Fruit fly (Drosophila melanogaster) whole organism, embryonic: ENCODE measurements around the gene CG16865.

Source experiments
- Atf6 ChIP-seq: fragments of 200-800 bp; sonication (Bioruptor generic); IDR thresholded peaks from 2 replicates; pipeline ENCODE4 v1.3.6; 2022; ENCODE audit warnings: missing biosample characterization, missing genetic modification characterization
- Awh ChIP-seq: fragments of 200-800 bp; sonication (Bioruptor generic); IDR thresholded peaks from 2 replicates; pipeline ENCODE4, ENCODE4 v1.3.6; 2022; ENCODE audit warnings: missing biosample characterization, missing genetic modification characterization
- Blimp-1 ChIP-seq: fragments of 200-800 bp; sonication (Bioruptor generic); optimal IDR thresholded peaks from 3 replicates; lab custom pipeline; 2018; ENCODE audit warnings: missing biosample characterization, missing genetic modification characterization, mild to moderate bottlenecking, moderate library complexity, missing genetic modification reagents
- Bteb2 ChIP-seq: fragments of 200-800 bp; sonication (Bioruptor generic); optimal IDR thresholded peaks from 2 replicates; lab custom pipeline; 2016; ENCODE audit warnings: missing biosample characterization, missing genetic modification characterization
- CG10209 ChIP-seq: fragments of 200-800 bp; sonication (Bioruptor generic); optimal IDR thresholded peaks from 3 replicates; lab custom pipeline; 2017; ENCODE audit warnings: missing biosample characterization, mild to moderate bottlenecking, missing genetic modification characterization, missing genetic modification reagents
- CG11696 ChIP-seq: fragments of 200-800 bp; sonication (Bioruptor generic); IDR thresholded peaks from 2 replicates; pipeline ENCODE4 v1.3.6; 2022; ENCODE audit warnings: missing biosample characterization, missing genetic modification characterization
- CG12769 ChIP-seq: fragments of 200-800 bp; sonication (Bioruptor generic); optimal IDR thresholded peaks from 2 replicates; lab custom pipeline; 2019; ENCODE audit warnings: missing biosample characterization, mild to moderate bottlenecking, missing genetic modification characterization, moderate library complexity
- CG13296 ChIP-seq: fragments of 200-800 bp; sonication (Bioruptor generic); optimal IDR thresholded peaks from 3 replicates; lab custom pipeline; 2018; ENCODE audit warnings: missing biosample characterization, mild to moderate bottlenecking, missing genetic modification characterization
- CG13624 ChIP-seq: fragments of 200-800 bp; sonication (Bioruptor generic); optimal IDR thresholded peaks from 2 replicates; lab custom pipeline; 2016; ENCODE audit warnings: missing biosample characterization, missing genetic modification characterization
- CG15696 ChIP-seq: fragments of 200-800 bp; sonication (Bioruptor generic); optimal IDR thresholded peaks from 2 replicates; lab custom pipeline; 2019; ENCODE audit warnings: missing biosample characterization, mild to moderate bottlenecking, missing genetic modification characterization, moderate library complexity
- CG16815 ChIP-seq: fragments of 200-800 bp; sonication (Bioruptor generic); optimal IDR thresholded peaks from 3 replicates; lab custom pipeline; 2017; ENCODE audit warnings: missing biosample characterization, mild to moderate bottlenecking, missing genetic modification characterization
- CG16863 ChIP-seq: fragments of 200-800 bp; sonication (Bioruptor generic); optimal IDR thresholded peaks from 3 replicates; lab custom pipeline; 2016; ENCODE audit warnings: missing biosample characterization, missing genetic modification characterization
- CG17385 ChIP-seq: fragments of 200-800 bp; sonication (Bioruptor generic); optimal IDR thresholded peaks from 3 replicates; lab custom pipeline; 2018; ENCODE audit warnings: missing biosample characterization, mild to moderate bottlenecking, missing genetic modification characterization
- CG2199 ChIP-seq: fragments of 200-800 bp; sonication (Bioruptor generic); IDR thresholded peaks from 3 replicates; pipeline ENCODE4 v1.3.6; 2022; ENCODE audit warnings: missing biosample characterization, missing genetic modification characterization
- CG2712 ChIP-seq: fragments of 200-800 bp; optimal IDR thresholded peaks from 3 replicates; lab custom pipeline; 2019; ENCODE audit warnings: missing biosample characterization, mild to moderate bottlenecking, missing genetic modification characterization, moderate library complexity
- CG3281 ChIP-seq: fragments of 200-800 bp; sonication (Bioruptor generic); optimal IDR thresholded peaks from 3 replicates; lab custom pipeline; 2017; ENCODE audit warnings: missing biosample characterization, mild to moderate bottlenecking, missing genetic modification characterization
- CG34376 ChIP-seq: fragments of 200-800 bp; sonication (Bioruptor generic); optimal IDR thresholded peaks from 2 replicates; lab custom pipeline; 2018; ENCODE audit warnings: missing biosample characterization, mild to moderate bottlenecking, missing genetic modification characterization
- CG3726 ChIP-seq: fragments of 200-800 bp; sonication (Bioruptor generic); IDR thresholded peaks from 3 replicates; pipeline ENCODE4, ENCODE4 v1.3.6; 2022; ENCODE audit warnings: missing biosample characterization, missing genetic modification characterization
- CG6254 ChIP-seq: fragments of 200-800 bp; sonication (Bioruptor generic); optimal IDR thresholded peaks from 3 replicates; lab custom pipeline; 2017; ENCODE audit warnings: mild to moderate bottlenecking, missing biosample characterization, missing genetic modification reagents, missing genetic modification characterization
- CG7963 ChIP-seq: fragments of 200-800 bp; sonication (Bioruptor generic); IDR thresholded peaks from 3 replicates; pipeline ENCODE4 v1.3.6; 2022; ENCODE audit warnings: missing biosample characterization, missing genetic modification characterization; ENCODE audit not compliant: partially characterized antibody
- CTCF ChIP-seq: fragments of 200-800 bp; sonication (Bioruptor generic); optimal IDR thresholded peaks from 2 replicates; lab custom pipeline; 2017; ENCODE audit warnings: missing biosample characterization, mild to moderate bottlenecking, missing genetic modification characterization, moderate library complexity
- Deaf1 ChIP-seq: fragments of 200-800 bp; optimal IDR thresholded peaks from 3 replicates; lab custom pipeline; 2019; ENCODE audit warnings: missing biosample characterization, mild to moderate bottlenecking, missing genetic modification characterization, moderate library complexity
- Fer1 ChIP-seq: fragments of 200-800 bp; sonication (Bioruptor generic); optimal IDR thresholded peaks from 2 replicates; lab custom pipeline; 2017; ENCODE audit warnings: missing biosample characterization, mild to moderate bottlenecking, missing genetic modification characterization
- NC2β ChIP-seq: fragments of 200-800 bp; sonication (Bioruptor generic); optimal IDR thresholded peaks from 2 replicates; lab custom pipeline; 2016; ENCODE audit warnings: missing biosample characterization, missing genetic modification characterization
- Neu2 ChIP-seq: fragments of 200-800 bp; sonication (Bioruptor generic); optimal IDR thresholded peaks from 3 replicates; lab custom pipeline; 2016; ENCODE audit warnings: missing biosample characterization, missing genetic modification characterization, borderline replicate concordance
- Nf-YC ChIP-seq: fragments of 200-800 bp; optimal IDR thresholded peaks from 3 replicates; lab custom pipeline; 2019; ENCODE audit warnings: missing biosample characterization, mild to moderate bottlenecking, missing genetic modification characterization, moderate library complexity
- Opbp ChIP-seq: fragments of 200-800 bp; sonication (Bioruptor generic); IDR thresholded peaks from 3 replicates; pipeline ENCODE4 v1.3.6; 2022; ENCODE audit warnings: missing biosample characterization, missing genetic modification characterization; ENCODE audit not compliant: partially characterized antibody
- amos ChIP-seq: fragments of 200-800 bp; sonication (Bioruptor generic); IDR thresholded peaks from 2 replicates; pipeline ENCODE4 v1.3.6; 2022; ENCODE audit warnings: missing biosample characterization, missing genetic modification characterization; ENCODE audit not compliant: partially characterized antibody
- ato ChIP-seq: fragments of 200-800 bp; sonication (Bioruptor generic); IDR thresholded peaks from 2 replicates; pipeline ENCODE4 v1.3.6; 2022; ENCODE audit warnings: missing biosample characterization, missing genetic modification characterization; ENCODE audit not compliant: partially characterized antibody
- bigmax ChIP-seq: fragments of 200-800 bp; sonication (Bioruptor generic); optimal IDR thresholded peaks from 2 replicates; lab custom pipeline; 2018; ENCODE audit warnings: missing biosample characterization, mild to moderate bottlenecking, missing genetic modification characterization
- bowl ChIP-seq: fragments of 200-800 bp; sonication (Bioruptor generic); IDR thresholded peaks from 2 replicates; pipeline ENCODE4 v1.3.6; 2022; ENCODE audit warnings: missing biosample characterization, missing genetic modification characterization
- cwo ChIP-seq: fragments of 200-800 bp; sonication (Bioruptor generic); optimal IDR thresholded peaks from 3 replicates; lab custom pipeline; 2017; ENCODE audit warnings: missing biosample characterization, missing genetic modification characterization, mild to moderate bottlenecking, moderate library complexity, missing genetic modification reagents
- jing ChIP-seq: fragments of 200-800 bp; sonication (Bioruptor generic); optimal IDR thresholded peaks from 2 replicates; lab custom pipeline; 2018; ENCODE audit warnings: missing biosample characterization, mild to moderate bottlenecking, missing genetic modification characterization
- lola ChIP-seq, 3 experiments: fragments of >200 bp in 2 of 3; fragments of 200-800 bp in 1 of 3; sonication (Bioruptor generic) in 1 of 3; optimal IDR thresholded peaks; 2 replicates each; lab custom pipeline; 2017 to 2019; ENCODE audit warnings: missing biosample characterization in 3 of 3, missing genetic modification characterization in 3 of 3, mild to moderate bottlenecking in 1 of 3, moderate library complexity in 1 of 3
- mirr ChIP-seq: fragments of 200-800 bp; sonication (Bioruptor generic); optimal IDR thresholded peaks from 3 replicates; lab custom pipeline; 2018; ENCODE audit warnings: missing biosample characterization, mild to moderate bottlenecking, missing genetic modification characterization
- nau ChIP-seq: fragments of 200-800 bp; sonication (Bioruptor generic); optimal IDR thresholded peaks from 3 replicates; lab custom pipeline; 2017; ENCODE audit warnings: missing biosample characterization, mild to moderate bottlenecking, missing genetic modification characterization, missing genetic modification reagents
- nerfin-1 ChIP-seq: fragments of 200-800 bp; sonication (Bioruptor generic); optimal IDR thresholded peaks from 3 replicates; lab custom pipeline; 2019; ENCODE audit warnings: missing biosample characterization, mild to moderate bottlenecking, missing genetic modification characterization, moderate library complexity
- onecut ChIP-seq: fragments of 200-800 bp; sonication (Bioruptor generic); IDR thresholded peaks from 2 replicates; pipeline ENCODE4 v1.3.6; 2022; ENCODE audit warnings: missing biosample characterization, missing genetic modification characterization
- pho ChIP-seq: fragments of 200-800 bp; sonication (Bioruptor generic); optimal IDR thresholded peaks from 2 replicates; lab custom pipeline; 2016; ENCODE audit warnings: missing biosample characterization, missing genetic modification characterization
- sd ChIP-seq: fragments of 200-800 bp; sonication (Bioruptor generic); optimal IDR thresholded peaks from 3 replicates; lab custom pipeline; 2018; ENCODE audit warnings: missing biosample characterization, mild to moderate bottlenecking, missing genetic modification characterization, moderate library complexity
- shn ChIP-seq: fragments of 200-800 bp; sonication (Bioruptor generic); optimal IDR thresholded peaks from 3 replicates; lab custom pipeline; 2016; ENCODE audit warnings: missing biosample characterization, missing genetic modification characterization
- so ChIP-seq: fragments of 200-800 bp; sonication (Bioruptor generic); IDR thresholded peaks from 3 replicates; pipeline ENCODE4 v1.3.6; 2022; ENCODE audit warnings: missing biosample characterization, missing genetic modification characterization
- sqz ChIP-seq: fragments of 200-800 bp; sonication (Bioruptor generic); optimal IDR thresholded peaks from 3 replicates; lab custom pipeline; 2018; ENCODE audit warnings: missing biosample characterization, mild to moderate bottlenecking, missing genetic modification characterization
- stc ChIP-seq: fragments of 200-800 bp; sonication (Bioruptor generic); IDR thresholded peaks from 2 replicates; pipeline ENCODE4 v1.3.6; 2022; ENCODE audit warnings: missing biosample characterization, missing genetic modification characterization
- stwl ChIP-seq: fragments of 200-800 bp; sonication (Bioruptor generic); optimal IDR thresholded peaks from 3 replicates; lab custom pipeline; 2018; ENCODE audit warnings: missing biosample characterization, mild to moderate bottlenecking, missing genetic modification characterization, moderate library complexity
- sug ChIP-seq: fragments of 200-800 bp; optimal IDR thresholded peaks from 2 replicates; lab custom pipeline; 2019; ENCODE audit warnings: missing biosample characterization, mild to moderate bottlenecking, missing genetic modification characterization, moderate library complexity
- trem ChIP-seq: fragments of 200-800 bp; optimal IDR thresholded peaks from 3 replicates; lab custom pipeline; 2019; ENCODE audit warnings: missing biosample characterization, mild to moderate bottlenecking, missing genetic modification characterization, moderate library complexity
- usp ChIP-seq: fragments of >200 bp; optimal IDR thresholded peaks from 2 replicates; lab custom pipeline; 2017; ENCODE audit warnings: missing biosample characterization, missing genetic modification characterization

The CG16865 gene

DNA sequence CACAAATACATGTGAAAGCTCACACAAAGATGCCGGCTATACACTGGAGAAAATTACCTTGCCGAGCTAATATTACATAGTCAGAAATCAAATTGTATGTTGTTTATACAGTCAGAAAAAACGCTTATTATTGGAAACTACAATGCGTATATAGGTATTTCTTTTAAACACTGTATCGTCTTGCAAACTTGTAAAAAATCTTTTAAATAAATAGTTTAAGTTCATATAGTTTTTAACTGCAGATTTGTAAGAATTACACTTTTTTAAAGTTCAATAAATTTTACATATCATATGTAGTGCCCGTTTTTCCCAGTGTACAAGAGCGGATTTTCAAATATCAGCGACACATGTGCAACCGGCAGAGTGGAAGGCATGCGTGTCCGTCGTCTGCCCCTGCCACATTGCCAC is 28.4 kb downstream of the CG16865 start (continued):
- TF ChIP-seq CG11696 (GFP tag; lab: Robert Waterston, UW) (peak; percentile 46; the same call in 1 of the 2 replicates), CG13624 (GFP tag; lab: Kevin White, UChicago) (peak; percentile 75), NC2β (peak; percentile 60), sd (tag; lab: Kevin White, UChicago) (peak; percentile 67), Fer1 (GFP tag; lab: Kevin White, UChicago) (peak; percentile 79), bigmax (GFP tag; lab: Kevin White, UChicago) (no peak), onecut (GFP tag; lab: Robert Waterston, UW) (peak; percentile 73), sqz (GFP tag; lab: Kevin White, UChicago) (peak; percentile 14), Bteb2 (GFP tag; lab: Kevin White, UChicago) (peak; percentile 72), stc (GFP tag; lab: Robert Waterston, UW) (peak; percentile 59), bowl (GFP tag; lab: Robert Waterston, UW) (no peak), Neu2 (GFP tag; lab: Kevin White, UChicago) (no peak), Nf-YC (tag; lab: Kevin White, UChicago) (peak; percentile 18), CG3281 (GFP tag; lab: Kevin White, UChicago) (peak; percentile 79), shn (GFP tag; lab: Kevin White, UChicago) (peak; percentile 52), CG15696 (tag; lab: Kevin White, UChicago) (peak; percentile 60), Awh (peak; percentile 45; the same call in 1 of the 2 replicates), CG2199 (GFP tag; lab: Robert Waterston, UW) (peak; percentile 74; the same call in 1 of the 3 replicates), usp (GFP tag; lab: Kevin White, UChicago) (no peak), CG3726 (GFP tag; lab: Robert Waterston, UW) (0 out of 3 replicates have a peak, but pooled peaks have one; percentile 71), jing (GFP tag; lab: Kevin White, UChicago) (peak; percentile 47)

DNA sequence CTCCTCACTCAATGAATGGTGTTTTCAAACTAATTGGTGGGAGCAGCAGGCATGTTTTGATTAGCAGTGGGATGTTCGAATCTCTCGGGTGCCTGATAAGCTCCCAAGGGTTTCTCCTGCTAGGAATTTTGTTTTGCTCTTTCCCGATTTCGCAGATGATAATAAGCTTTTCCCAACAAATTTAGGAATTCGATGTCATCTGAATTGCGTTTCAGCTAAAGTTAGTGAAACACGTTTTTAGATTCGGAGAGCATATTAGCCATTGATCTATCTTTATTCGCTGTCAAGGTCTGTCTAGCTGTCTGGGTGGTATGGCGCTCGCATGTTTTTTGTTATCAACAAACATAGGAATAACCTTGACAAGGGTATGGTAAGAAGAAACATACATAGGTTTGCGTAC is 30.2 kb downstream of the CG16865 start, which contains the start of gene CG33307:
Gene CG33307 (minus strand): TSS at position 13 of the 400 bp plus-strand sequence.
- TF ChIP-seq sug (tag; lab: Kevin White, UChicago) = peak; percentile 73
- peak; percentile 67 for TF ChIP-seq cwo (GFP tag; lab: Kevin White, UChicago)
- no peak for TF ChIP-seq CG7963 (GFP tag; lab: Robert Waterston, UW)
- no peak for TF ChIP-seq CG13296 (GFP tag; lab: Kevin White, UChicago)
- TF ChIP-seq CG34376 = peak; percentile 73
- TF ChIP-seq mirr = peak; percentile 2
- peak; percentile 21 for TF ChIP-seq CG12769
- 0 out of 2 replicates have a peak, but pooled peaks have one; percentile 12 for TF ChIP-seq Atf6

DNA sequence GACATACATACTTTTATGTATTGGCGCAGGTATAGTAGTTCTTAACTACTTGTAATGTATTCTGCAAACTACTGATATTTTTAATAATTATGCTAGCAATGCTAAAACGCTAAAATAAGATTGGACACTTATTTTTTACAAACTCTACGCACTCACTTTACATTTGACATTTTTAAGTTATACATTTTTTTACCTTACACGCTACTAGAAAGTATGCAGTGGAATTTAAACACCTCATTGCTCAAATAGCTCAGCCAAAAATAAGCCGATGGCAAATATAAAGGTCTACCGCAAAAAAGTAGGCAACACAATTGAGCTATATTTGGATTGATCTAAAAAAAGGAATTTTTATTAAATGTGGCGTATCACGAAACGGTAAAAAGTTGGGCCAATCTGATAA is 30.8 kb downstream of the CG16865 start:
- TF ChIP-seq amos (GFP tag; lab: Robert Waterston, UW) (peak; percentile 52; the same call in 1 of the 2 replicates), sqz (GFP tag; lab: Kevin White, UChicago) (no peak), Blimp-1 (GFP tag; lab: Kevin White, UChicago) (no peak), lola (GFP tag; optimal IDR thresholded peaks at IDR 0.05; lab: Kevin White, UChicago) (no peak), stwl (peak; percentile 71), CG16815 (GFP tag; lab: Kevin White, UChicago) (no peak), CG17385 (no peak), so (GFP tag; lab: Robert Waterston, UW) (no peak), CG2712 (tag; lab: Kevin White, UChicago) (peak; percentile 20), CG16863 (GFP tag; lab: Kevin White, UChicago) (no peak), Deaf1 (tag; lab: Kevin White, UChicago) (no peak), CG6254 (GFP tag; lab: Kevin White, UChicago) (no peak), nerfin-1 (tag; lab: Kevin White, UChicago) (peak; percentile 37), ato (no peak), trem (tag; lab: Kevin White, UChicago) (peak; percentile 35), nau (GFP tag; lab: Kevin White, UChicago) (no peak), pho (GFP tag; lab: Kevin White, UChicago) (no peak), Opbp (GFP tag; lab: Robert Waterston, UW) (peak; percentile 53; the same call in 1 of the 3 replicates), CTCF (peak; percentile 86), CG10209 (no peak)
